Worm (Caenorhabditis elegans): ENCODE data around the gene ets-4.

ce11 chrX:6569624-6570023, 50.9 kb downstream of the ets-4 start, which contains the start of gene dop-3:
- no peak for TF ChIP-seq sdc-2 (tag; optimal IDR thresholded peaks at IDR 0.05)
- no peak for TF ChIP-seq ceh-22 (tag; optimal IDR thresholded peaks at IDR 0.05)
- no peak for TF ChIP-seq dmd-4 (tag; optimal IDR thresholded peaks at IDR 0.05; ENCODE audit: borderline replicate concordance)
